ENCODE assay signal across 1 fruit fly cellular context in the genomic region with DNA sequence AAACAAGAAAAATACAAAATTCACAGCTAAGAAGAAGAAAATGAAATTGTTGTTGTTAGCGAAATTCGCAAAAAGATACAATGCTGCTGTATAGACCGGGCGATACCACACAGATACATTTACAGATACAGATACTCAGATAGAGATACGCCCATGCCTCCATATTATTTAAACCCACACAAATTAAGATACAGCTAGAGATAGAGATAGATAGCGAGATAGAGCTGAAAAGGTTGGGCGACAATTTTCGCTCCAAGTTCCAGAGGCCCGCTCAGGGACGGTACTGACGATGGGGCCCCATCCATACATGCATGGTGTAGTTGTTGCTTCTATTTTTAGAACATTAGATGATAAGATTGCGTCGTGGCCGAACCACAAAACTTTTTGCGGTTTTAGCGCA.
TF ChIP-seq lines count a peak whose summit lies in the region.

No protein-coding gene starts in this region.

TF ChIP-seq in whole organism, embryonic, 481 proteins besides CTCF, POLR2A, EP300 and RAD21 (continued from another document):
- TF ChIP-seq wor (GFP tag; IDR thresholded peaks at IDR 0.05; lab: Robert Waterston, UW): no peak
- TF ChIP-seq rib (GFP tag; IDR thresholded peaks at IDR 0.05; lab: Robert Waterston, UW): peak; percentile 36; the same call in 1 of the 2 replicates
- peak; percentile 71 for TF ChIP-seq Med (GFP tag; lab: Kevin White, UChicago)
- TF ChIP-seq tll (GFP tag; optimal IDR thresholded peaks at IDR 0.05; lab: Kevin White, UChicago): no peak
